Fruit fly (Drosophila melanogaster) whole organism: ENCODE measurements around the gene CG1172.

Experiments
- EcR ChIP-seq, 2 experiments: fragments of >200 bp; optimal IDR thresholded peaks; 2 replicates each; lab custom pipeline; 2017; ENCODE audit warnings: missing biosample characterization in 2 of 2, missing genetic modification characterization in 2 of 2, missing genetic modification reagents in 2 of 2
- pan ChIP-seq: fragments of >200 bp; optimal IDR thresholded peaks from 2 replicates; lab custom pipeline; 2017

- TF ChIP-seq EcR (GFP tag; optimal IDR thresholded peaks at IDR 0.05; lab: Kevin White, UChicago) = no peak
- no peak for TF ChIP-seq pan (lab: Kevin White, UChicago)
Measured at dm6 chr3R:5395210-5395609, 1.5 kb downstream of the CG1172 start.
